Fruit fly (Drosophila melanogaster): ENCODE measurements around the gene CG1409.

Gene CG1409

DNA sequence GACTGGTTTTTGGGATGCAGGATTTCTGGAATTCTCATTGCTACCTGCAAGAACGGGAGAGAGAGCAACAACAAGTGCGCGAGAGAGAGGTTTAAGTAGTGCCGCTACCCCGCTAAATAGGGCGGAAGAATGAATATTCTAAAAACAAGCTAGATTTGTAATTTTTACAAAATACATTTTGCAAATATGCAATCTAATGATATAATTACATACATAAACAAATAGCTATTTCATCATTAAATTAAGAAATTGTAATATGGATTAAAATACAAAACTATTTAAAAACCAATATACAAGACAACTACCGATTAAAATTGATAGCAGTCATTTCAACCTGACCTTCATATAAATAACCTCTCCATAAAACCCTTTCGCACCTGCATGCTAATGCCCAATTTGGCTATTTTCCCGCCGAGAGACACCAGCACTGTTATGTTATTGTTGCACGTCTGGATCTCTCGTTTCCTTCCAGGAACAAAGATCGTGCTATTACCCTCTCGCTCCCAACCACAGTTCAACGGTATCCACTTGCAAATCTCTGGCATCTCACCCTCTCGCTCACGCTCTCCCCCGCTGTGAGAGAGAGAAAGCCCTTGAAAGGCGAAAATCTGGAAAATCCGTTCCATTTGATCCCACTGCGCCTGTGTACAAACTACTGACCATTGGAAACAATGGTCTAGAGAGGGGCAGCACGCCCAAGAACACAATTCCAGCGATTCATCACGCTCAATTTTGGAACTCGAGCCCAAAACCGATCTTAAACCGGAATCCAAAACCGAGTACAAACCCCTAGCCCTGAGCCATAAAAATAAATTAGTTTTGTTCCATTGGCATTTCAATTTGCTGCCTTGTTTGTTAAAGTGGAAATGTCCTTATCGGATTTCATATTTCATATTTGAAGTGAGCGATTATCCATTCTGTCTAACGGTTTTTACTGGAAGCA is 33.9 kb downstream of the CG1409 start, which contains the start of gene Nek2 (continued):
- TF ChIP-seq CG2199 (GFP tag; IDR thresholded peaks at IDR 0.05) = 0 out of 3 replicates have a peak, but pooled peaks have one; percentile 37
- peak; percentile 66 for TF ChIP-seq D (optimal IDR thresholded peaks at IDR 0.05)
- TF ChIP-seq D (GFP tag; optimal IDR thresholded peaks at IDR 0.05) = no peak
- TF ChIP-seq Fer3 (tag; optimal IDR thresholded peaks at IDR 0.05) = no peak
- no peak for TF ChIP-seq gcm (GFP tag; optimal IDR thresholded peaks at IDR 0.05)

DNA sequence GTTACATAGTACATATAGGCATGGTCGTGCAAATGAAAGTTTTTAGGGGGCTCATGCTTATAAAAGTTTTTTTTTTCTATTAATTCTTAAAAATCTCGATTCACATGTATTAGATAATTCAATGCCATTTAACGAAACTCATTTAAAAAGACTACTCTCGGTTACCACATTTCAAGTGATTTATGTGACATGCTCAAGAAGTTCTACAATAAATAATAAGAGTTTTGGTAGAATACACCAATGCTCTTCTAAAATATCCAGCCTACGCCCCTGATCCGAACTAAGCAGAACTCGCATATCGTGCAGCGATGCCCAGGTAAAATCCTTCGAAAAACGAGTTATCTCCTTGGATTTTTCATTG is 34.5 kb downstream of the CG1409 start:
- TF ChIP-seq Drgx (GFP tag; IDR thresholded peaks at IDR 0.05) (0 out of 2 replicates have a peak, but pooled peaks have one; percentile 28), CG3163 (GFP tag; optimal IDR thresholded peaks at IDR 0.05) (no peak), yki (optimal IDR thresholded peaks at IDR 0.05) (no peak), sens (GFP tag) (peak; percentile 81), ranshi (GFP tag; IDR thresholded peaks at IDR 0.05) (no peak), NK7.1 (GFP tag; optimal IDR thresholded peaks at IDR 0.05) (no peak), Ets65A (GFP tag) (peak; percentile 10), jumu (GFP tag; optimal IDR thresholded peaks at IDR 0.05) (no peak), CG8388 (GFP tag; optimal IDR thresholded peaks at IDR 0.05) (no peak), CHES-1-like (GFP tag; optimal IDR thresholded peaks at IDR 0.05) (no peak), eve (GFP tag; optimal IDR thresholded peaks at IDR 0.05) (no peak), CG2875 (GFP tag; optimal IDR thresholded peaks at IDR 0.05) (no peak), Doc2 (GFP tag; IDR thresholded peaks at IDR 0.05) (no peak), CG9727 (GFP tag; optimal IDR thresholded peaks at IDR 0.05) (peak; percentile 25), CG14014 (GFP tag; IDR thresholded peaks at IDR 0.05) (no peak), ssp (GFP tag; IDR thresholded peaks at IDR 0.05) (no peak), Hr39 (optimal IDR thresholded peaks at IDR 0.05) (no peak), CG8944 (GFP tag; optimal IDR thresholded peaks at IDR 0.05) (no peak), inv (GFP tag; IDR thresholded peaks at IDR 0.05; ENCODE audit: partially characterized antibody) (no peak), phol (tag; optimal IDR thresholded peaks at IDR 0.05) (peak; percentile 23), insv (GFP tag; optimal IDR thresholded peaks at IDR 0.05) (peak in 1 of 2 experiments; percentile 26), CG12391 (tag; optimal IDR thresholded peaks at IDR 0.05) (peak; percentile 30), CG30431 (GFP tag; optimal IDR thresholded peaks at IDR 0.05) (no peak), mam (GFP tag; optimal IDR thresholded peaks at IDR 0.05) (no peak), CG17829 (tag; optimal IDR thresholded peaks at IDR 0.05) (peak; percentile 4), hkb (optimal IDR thresholded peaks at IDR 0.05) (no peak), hkb (GFP tag; IDR thresholded peaks at IDR 0.05) (no peak), CG15269 (tag; optimal IDR thresholded peaks at IDR 0.05) (no peak), CG12155 (GFP tag; optimal IDR thresholded peaks at IDR 0.05) (no peak), vfl (GFP tag; optimal IDR thresholded peaks at IDR 0.05) (no peak), Taf1 (GFP tag; IDR thresholded peaks at IDR 0.05) (no peak), CG17568 (GFP tag; optimal IDR thresholded peaks at IDR 0.05) (no peak), CG30403 (GFP tag; optimal IDR thresholded peaks at IDR 0.05) (peak; percentile 18), crp (GFP tag; optimal IDR thresholded peaks at IDR 0.05) (no peak), Hmr (GFP tag; optimal IDR thresholded peaks at IDR 0.05) (no peak), crol (GFP tag; IDR thresholded peaks at IDR 0.05) (no peak), CG10979 (tag; optimal IDR thresholded peaks at IDR 0.05) (peak; percentile 48), Vsx1 (GFP tag; optimal IDR thresholded peaks at IDR 0.05) (no peak), nerfin-2 (GFP tag; IDR thresholded peaks at IDR 0.05; ENCODE audit: partially characterized antibody) (no peak), slou (GFP tag; optimal IDR thresholded peaks at IDR 0.05) (no peak), CG33557 (GFP tag; optimal IDR thresholded peaks at IDR 0.05) (peak; percentile 8), Lim3 (GFP tag; IDR thresholded peaks at IDR 0.05) (no peak), CG5953 (GFP tag; IDR thresholded peaks at IDR 0.05) (no peak), CG4360 (GFP tag; IDR thresholded peaks at IDR 0.05) (no peak), CG4404 (GFP tag; IDR thresholded peaks at IDR 0.05) (peak; percentile 62)

All from whole organism, embryonic.